Worm (Caenorhabditis elegans): ENCODE results near the gene srbc-30.

ce11 chrV:3477496-3477895 lies 2.8 kb downstream of the srbc-30 start, which contains the start of gene srbc-31:
- TF ChIP-seq hpl-2 (GFP tag; optimal IDR thresholded peaks at IDR 0.05) (no peak), elt-2 (tag; optimal IDR thresholded peaks at IDR 0.05) (no peak), rnt-1 (tag; optimal IDR thresholded peaks at IDR 0.05) (no peak), nhr-77 (tag; optimal IDR thresholded peaks at IDR 0.05) (no peak), tbx-2 (tag; optimal IDR thresholded peaks at IDR 0.05) (no peak), ama-1 (optimal IDR thresholded peaks at IDR 0.05) (no peak)
